2 worm cellular contexts compared by ENCODE assay signal in the genomic region with DNA sequence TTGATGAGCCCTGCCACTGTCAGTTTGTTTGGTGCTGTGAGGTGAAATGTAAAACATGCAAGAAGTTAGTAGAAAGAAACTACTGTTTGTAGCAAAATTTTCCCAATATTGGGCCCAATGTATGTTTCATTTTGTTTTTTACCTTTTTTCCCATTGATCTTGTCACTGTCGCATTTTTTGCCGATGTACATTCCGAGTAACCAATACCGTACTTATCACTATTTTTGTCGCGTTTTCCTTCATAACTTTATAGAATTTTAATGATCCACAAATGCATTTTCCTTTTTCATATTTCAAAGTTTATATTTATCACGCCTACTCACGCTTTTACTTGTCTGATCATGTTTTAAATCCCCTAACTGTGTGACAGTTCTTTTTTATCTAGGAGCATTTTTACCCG.
TF ChIP-seq lines count a peak whose summit lies in the region.

No protein-coding gene starts in this region.

TF ChIP-seq in whole organism, L4 larva, 104 proteins besides CTCF, POLR2A, EP300 and RAD21:
- peak; percentile 92 for TF ChIP-seq aha-1 (tag; lab: Kevin White, UChicago)
- TF ChIP-seq Y48G9A.11 (GFP tag; IDR thresholded peaks at IDR 0.05; lab: Robert Waterston, UW) = no peak
- no peak for TF ChIP-seq F44E2.7 (GFP tag; IDR thresholded peaks at IDR 0.05; lab: Robert Waterston, UW)
- TF ChIP-seq dmd-6 (GFP tag; IDR thresholded peaks at IDR 0.05; lab: Robert Waterston, UW) = no peak

TF ChIP-seq in whole organism, young adult, 124 proteins besides CTCF, POLR2A, EP300 and RAD21:
- TF ChIP-seq cebp-1 (GFP tag; IDR thresholded peaks at IDR 0.05; lab: Robert Waterston, UW) (no peak), cebp-1 (tag; optimal IDR thresholded peaks at IDR 0.05; lab: Kevin White, UChicago) (no peak), snpc-4 (GFP tag; optimal IDR thresholded peaks at IDR 0.05; lab: Kevin White, UChicago) (no peak), snpc-4 (tag; optimal IDR thresholded peaks at IDR 0.05; lab: Kevin White, UChicago) (peak in 1 of 4 experiments; percentile 35), ekl-4 (GFP tag; IDR thresholded peaks at IDR 0.05; lab: Robert Waterston, UW) (no peak), lin-54 (GFP tag; optimal IDR thresholded peaks at IDR 0.05; lab: Kevin White, UChicago) (peak; percentile 14), hrde-1 (tag; optimal IDR thresholded peaks at IDR 0.05; lab: Kevin White, UChicago; ENCODE audit: borderline replicate concordance) (peak; percentile 39), ztf-28 (GFP tag; IDR thresholded peaks at IDR 0.05; lab: Robert Waterston, UW) (no peak), madf-6 (GFP tag; IDR thresholded peaks at IDR 0.05; lab: Robert Waterston, UW) (peak; percentile 19; the same call in 1 of the 2 replicates), Y53F4B.3 (GFP tag; IDR thresholded peaks at IDR 0.05; lab: Robert Waterston, UW) (no peak), Y95B8A.8 (GFP tag; IDR thresholded peaks at IDR 0.05; lab: Robert Waterston, UW) (no peak), nfya-2 (GFP tag; IDR thresholded peaks at IDR 0.05; lab: Robert Waterston, UW) (no peak), nfyb-1 (GFP tag; IDR thresholded peaks at IDR 0.05; lab: Robert Waterston, UW) (no peak), ztf-18 (tag; optimal IDR thresholded peaks at IDR 0.05; lab: Kevin White, UChicago) (peak; percentile 25), Y56A3A.18 (GFP tag; IDR thresholded peaks at IDR 0.05; lab: Robert Waterston, UW) (no peak), aptf-3 (GFP tag; IDR thresholded peaks at IDR 0.05; lab: Robert Waterston, UW) (no peak), ets-4 (GFP tag; optimal IDR thresholded peaks at IDR 0.05; lab: Kevin White, UChicago) (no peak)
TF ChIP-seq in whole organism, young adult: peak in this region for 5.
